Fruit fly (Drosophila melanogaster) whole organism, embryonic: ENCODE results near the gene MSAmiP.

ENCODE experiments used
- Opbp ChIP-seq: fragments of 200-800 bp; sonication (Bioruptor generic); IDR thresholded peaks from 3 replicates; pipeline ENCODE4 v1.3.6; 2022; ENCODE audit warnings: missing biosample characterization, missing genetic modification characterization; ENCODE audit not compliant: partially characterized antibody
- nau ChIP-seq: fragments of 200-800 bp; sonication (Bioruptor generic); optimal IDR thresholded peaks from 3 replicates; lab custom pipeline; 2017; ENCODE audit warnings: missing biosample characterization, mild to moderate bottlenecking, missing genetic modification characterization, missing genetic modification reagents

DNA sequence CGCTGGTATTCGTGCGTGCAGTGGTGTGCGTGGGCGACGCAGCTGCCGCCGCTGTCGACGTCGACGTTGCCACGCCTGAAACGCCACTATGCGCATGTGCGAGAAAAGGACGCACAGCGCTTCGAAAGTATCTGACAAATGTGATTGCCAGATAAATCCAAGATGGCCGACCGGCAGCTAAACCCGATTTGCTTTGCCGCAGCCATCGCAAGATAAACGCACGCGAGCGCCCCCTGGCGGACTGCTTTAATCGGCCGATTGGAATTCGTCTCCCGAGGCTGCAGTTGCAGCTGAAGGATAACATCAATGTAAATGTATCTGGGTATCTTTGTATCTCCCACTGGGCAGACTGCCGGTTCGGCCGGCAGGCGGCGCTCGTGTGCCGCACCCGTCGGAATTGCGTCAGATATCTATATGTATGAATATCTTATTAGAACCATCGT lies 13.6 kb downstream of the MSAmiP start:
- TF ChIP-seq Opbp (GFP tag; lab: Robert Waterston, UW) (0 out of 3 replicates have a peak, but pooled peaks have one; percentile 16), nau (no peak)
